Worm (Caenorhabditis elegans) whole organism, L3 larva: Measurements from ENCODE around the gene far-2.

Source experiments
- ceh-28 ChIP-seq: fragments of 150-350 bp; optimal IDR thresholded peaks from 2 replicates; lab custom pipeline; 2014; ENCODE audit warnings: missing biosample characterization, missing genetic modification reagents, missing genetic modification characterization
- egl-27 ChIP-seq: sonication (generic microtip); optimal IDR thresholded peaks from 4 replicates; lab custom pipeline; 2017; ENCODE audit warnings: missing biosample characterization, missing genetic modification reagents, missing genetic modification characterization
- mdl-1 ChIP-seq: fragments of 150-350 bp; optimal IDR thresholded peaks from 2 replicates; lab custom pipeline; 2014; ENCODE audit warnings: missing biosample characterization, missing genetic modification characterization
- nhr-11 ChIP-seq: fragments of 150-350 bp; optimal IDR thresholded peaks from 2 replicates; lab custom pipeline; 2014; ENCODE audit warnings: missing biosample characterization, missing genetic modification characterization
- nhr-25 ChIP-seq: sonication (generic microtip); optimal IDR thresholded peaks from 2 replicates; lab custom pipeline; 2017; ENCODE audit warnings: missing biosample characterization, missing genetic modification characterization
- nhr-28 ChIP-seq: fragments of 150-350 bp; optimal IDR thresholded peaks from 2 replicates; lab custom pipeline; 2014; ENCODE audit warnings: missing biosample characterization, missing genetic modification characterization
- nhr-76 ChIP-seq: fragments of 150-350 bp; sonication (generic microtip); optimal IDR thresholded peaks from 5 replicates; lab custom pipeline; 2014; ENCODE audit warnings: missing biosample characterization, missing genetic modification characterization
- snpc-4 ChIP-seq: fragments of 150-350 bp; optimal IDR thresholded peaks from 2 replicates; lab custom pipeline; 2014; ENCODE audit warnings: missing biosample characterization, missing genetic modification characterization
- ztf-11 ChIP-seq: fragments of 150-350 bp; optimal IDR thresholded peaks from 2 replicates; lab custom pipeline; 2014; ENCODE audit warnings: missing biosample characterization, missing genetic modification characterization
- ztf-4 ChIP-seq: fragments of 150-350 bp; optimal IDR thresholded peaks from 2 replicates; lab custom pipeline; 2014; ENCODE audit warnings: missing biosample characterization, missing genetic modification characterization

- TF ChIP-seq ceh-28 (tag; lab: Kevin White, UChicago) (no peak), ztf-11 (tag; lab: Kevin White, UChicago) (no peak), nhr-76 (tag; lab: Kevin White, UChicago) (no peak), nhr-25 (no peak), ztf-4 (tag; lab: Kevin White, UChicago) (no peak), egl-27 (no peak), nhr-11 (no peak), mdl-1 (no peak), snpc-4 (no peak), nhr-28 (no peak)
Measured at ce11 chrIII:9130588-9130987, 49.0 kb downstream of the far-2 start, which contains the start of gene ZK512.10.
